Fruit fly (Drosophila melanogaster) whole organism, embryonic: ENCODE data around the gene PH4alphaSG2.

Experiments used
- ATbp ChIP-seq: fragments of 200-800 bp; sonication (Bioruptor generic); optimal IDR thresholded peaks from 2 replicates; lab custom pipeline; 2017; ENCODE audit warnings: missing biosample characterization, mild to moderate bottlenecking, missing genetic modification characterization, missing genetic modification reagents
- Atf3 ChIP-seq: fragments of 200-800 bp; sonication (Bioruptor generic); optimal IDR thresholded peaks from 3 replicates; lab custom pipeline; 2016; ENCODE audit warnings: missing biosample characterization, missing genetic modification characterization
- Bteb2 ChIP-seq: fragments of 200-800 bp; sonication (Bioruptor generic); optimal IDR thresholded peaks from 2 replicates; lab custom pipeline; 2016; ENCODE audit warnings: missing biosample characterization, missing genetic modification characterization
- CG12769 ChIP-seq: fragments of 200-800 bp; sonication (Bioruptor generic); optimal IDR thresholded peaks from 2 replicates; lab custom pipeline; 2019; ENCODE audit warnings: missing biosample characterization, mild to moderate bottlenecking, missing genetic modification characterization, moderate library complexity
- CG13296 ChIP-seq: fragments of 200-800 bp; sonication (Bioruptor generic); optimal IDR thresholded peaks from 3 replicates; lab custom pipeline; 2018; ENCODE audit warnings: missing biosample characterization, mild to moderate bottlenecking, missing genetic modification characterization
- CG15011 ChIP-seq: fragments of 200-800 bp; sonication (Bioruptor generic); optimal IDR thresholded peaks from 3 replicates; lab custom pipeline; 2018; ENCODE audit warnings: missing biosample characterization, mild to moderate bottlenecking, missing genetic modification characterization
- CG17912 ChIP-seq: fragments of 200-800 bp; sonication (Bioruptor generic); optimal IDR thresholded peaks from 2 replicates; lab custom pipeline; 2018; ENCODE audit warnings: missing biosample characterization, mild to moderate bottlenecking, missing genetic modification characterization
- CG1832 ChIP-seq: fragments of 200-800 bp; sonication (Bioruptor generic); optimal IDR thresholded peaks from 2 replicates; lab custom pipeline; 2017; ENCODE audit warnings: missing biosample characterization, mild to moderate bottlenecking, missing genetic modification characterization, inconsistent platforms
- CG2199 ChIP-seq: fragments of 200-800 bp; sonication (Bioruptor generic); IDR thresholded peaks from 3 replicates; pipeline ENCODE4 v1.3.6; 2022; ENCODE audit warnings: missing biosample characterization, missing genetic modification characterization
- CG42726 ChIP-seq: fragments of 200-800 bp; sonication (Bioruptor generic); IDR thresholded peaks from 2 replicates; pipeline ENCODE4 v1.3.6; 2022; ENCODE audit warnings: missing biosample characterization, missing genetic modification characterization; ENCODE audit not compliant: partially characterized antibody
- CG4404 ChIP-seq: fragments of 200-800 bp; sonication (Bioruptor generic); IDR thresholded peaks from 2 replicates; pipeline ENCODE4 v1.3.6; 2022; ENCODE audit warnings: missing biosample characterization, missing genetic modification characterization
- CG5180 ChIP-seq: fragments of 200-800 bp; sonication (Bioruptor generic); optimal IDR thresholded peaks from 3 replicates; lab custom pipeline; 2017; ENCODE audit warnings: missing biosample characterization, missing genetic modification characterization, mild to moderate bottlenecking, moderate library complexity, missing genetic modification reagents
- CG7271 ChIP-seq: fragments of 200-800 bp; sonication (Bioruptor generic); optimal IDR thresholded peaks from 2 replicates; lab custom pipeline; 2018; ENCODE audit warnings: missing biosample characterization, mild to moderate bottlenecking, missing genetic modification characterization, moderate library complexity
- CG7987 ChIP-seq: fragments of 200-800 bp; sonication (Bioruptor generic); optimal IDR thresholded peaks from 2 replicates; lab custom pipeline; 2018; ENCODE audit warnings: missing biosample characterization, mild to moderate bottlenecking, missing genetic modification characterization, moderate library complexity
- CG8281 ChIP-seq: fragments of 200-800 bp; sonication (Bioruptor generic); optimal IDR thresholded peaks from 2 replicates; lab custom pipeline; 2018; ENCODE audit warnings: missing biosample characterization, mild to moderate bottlenecking, missing genetic modification characterization, moderate library complexity
- CG8944 ChIP-seq: fragments of 200-800 bp; sonication (Bioruptor generic); optimal IDR thresholded peaks from 3 replicates; lab custom pipeline; 2016; ENCODE audit warnings: missing biosample characterization, missing genetic modification characterization
- CG9932 ChIP-seq: fragments of 200-800 bp; sonication (Bioruptor generic); IDR thresholded peaks from 2 replicates; pipeline ENCODE4 v1.3.6; 2022; ENCODE audit warnings: missing biosample characterization, missing genetic modification characterization
- Doc3 ChIP-seq: fragments of 200-800 bp; sonication (Bioruptor generic); IDR thresholded peaks from 3 replicates; pipeline ENCODE4 v1.3.6; 2022; ENCODE audit warnings: missing biosample characterization, missing genetic modification characterization; ENCODE audit not compliant: partially characterized antibody
- Dref ChIP-seq: fragments of 200-800 bp; sonication (Bioruptor generic); IDR thresholded peaks from 2 replicates; pipeline ENCODE4 v1.3.6; 2022; ENCODE audit warnings: missing biosample characterization, missing genetic modification characterization
- Ets97D ChIP-seq: fragments of 200-800 bp; sonication (Bioruptor generic); optimal IDR thresholded peaks from 3 replicates; lab custom pipeline; 2016; ENCODE audit warnings: missing biosample characterization, missing genetic modification characterization
- Fer1 ChIP-seq: fragments of 200-800 bp; sonication (Bioruptor generic); optimal IDR thresholded peaks from 2 replicates; lab custom pipeline; 2017; ENCODE audit warnings: missing biosample characterization, mild to moderate bottlenecking, missing genetic modification characterization
- MESR4 ChIP-seq: fragments of 200-800 bp; sonication (Bioruptor generic); optimal IDR thresholded peaks from 2 replicates; lab custom pipeline; 2018; ENCODE audit warnings: missing biosample characterization, mild to moderate bottlenecking, missing genetic modification characterization, moderate library complexity
- Mad ChIP-seq: fragments of 200-800 bp; sonication (Bioruptor generic); optimal IDR thresholded peaks from 2 replicates; lab custom pipeline; 2016; ENCODE audit warnings: missing biosample characterization, missing genetic modification characterization
- Nf-YC ChIP-seq: fragments of 200-800 bp; optimal IDR thresholded peaks from 3 replicates; lab custom pipeline; 2019; ENCODE audit warnings: missing biosample characterization, mild to moderate bottlenecking, missing genetic modification characterization, moderate library complexity
- Sox102F ChIP-seq: fragments of 200-800 bp; sonication (Bioruptor generic); optimal IDR thresholded peaks from 2 replicates; lab custom pipeline; 2018; ENCODE audit warnings: missing biosample characterization, mild to moderate bottlenecking, missing genetic modification characterization, moderate library complexity
- Stat92E ChIP-seq, 3 experiments: fragments of >200 bp in 2 of 3; fragments of 200-800 bp in 1 of 3; sonication (Bioruptor generic) in 1 of 3; optimal IDR thresholded peaks; 2 replicates each; lab custom pipeline; 2017 to 2019; ENCODE audit warnings: missing biosample characterization in 3 of 3, missing genetic modification characterization in 3 of 3, mild to moderate bottlenecking in 1 of 3, moderate library complexity in 1 of 3
- bcd ChIP-seq: fragments of 200-800 bp; sonication (Bioruptor generic); optimal IDR thresholded peaks from 2 replicates; lab custom pipeline; 2017; ENCODE audit warnings: missing biosample characterization, mild to moderate bottlenecking, missing genetic modification characterization
- bsh ChIP-seq, 2 experiments: fragments of 200-800 bp; sonication (Bioruptor generic); optimal IDR thresholded peaks; 2 replicates each; lab custom pipeline; 2017 to 2018; ENCODE audit warnings: mild to moderate bottlenecking in 2 of 2, missing biosample characterization in 2 of 2, missing genetic modification characterization in 2 of 2, moderate library complexity in 1 of 2
- cato ChIP-seq: fragments of 200-800 bp; sonication (Bioruptor generic); optimal IDR thresholded peaks from 2 replicates; lab custom pipeline; 2016; ENCODE audit warnings: missing biosample characterization, missing genetic modification characterization, borderline replicate concordance
- caup ChIP-seq: fragments of 200-800 bp; sonication (Bioruptor generic); optimal IDR thresholded peaks from 3 replicates; lab custom pipeline; 2017; ENCODE audit warnings: missing biosample characterization, mild to moderate bottlenecking, missing genetic modification characterization, moderate library complexity; ENCODE audit not compliant: severe bottlenecking
- da ChIP-seq: fragments of 200-800 bp; sonication (Bioruptor generic); optimal IDR thresholded peaks from 2 replicates; lab custom pipeline; 2016; ENCODE audit warnings: missing biosample characterization, missing genetic modification characterization
- dan ChIP-seq: fragments of 200-800 bp; sonication (Bioruptor generic); IDR thresholded peaks from 2 replicates; pipeline ENCODE4 v1.3.6; 2022; ENCODE audit warnings: missing biosample characterization, missing genetic modification characterization
- danr ChIP-seq: fragments of 200-800 bp; sonication (Bioruptor generic); IDR thresholded peaks from 2 replicates; pipeline ENCODE4 v1.3.6; 2022; ENCODE audit warnings: missing biosample characterization, missing genetic modification characterization
- emc ChIP-seq: fragments of 200-800 bp; sonication (Bioruptor generic); optimal IDR thresholded peaks from 2 replicates; lab custom pipeline; 2016; ENCODE audit warnings: missing biosample characterization, missing genetic modification characterization
- en ChIP-seq: fragments of 200-800 bp; sonication (Bioruptor generic); optimal IDR thresholded peaks from 2 replicates; lab custom pipeline; 2016; ENCODE audit warnings: missing biosample characterization, missing genetic modification characterization
- fd3F ChIP-seq: fragments of 200-800 bp; sonication (Bioruptor generic); optimal IDR thresholded peaks from 2 replicates; lab custom pipeline; 2018; ENCODE audit warnings: missing biosample characterization, mild to moderate bottlenecking, missing genetic modification characterization, moderate library complexity
- fd96Cb ChIP-seq: fragments of 200-800 bp; sonication (Bioruptor generic); optimal IDR thresholded peaks from 2 replicates; lab custom pipeline; 2018; ENCODE audit warnings: missing biosample characterization, mild to moderate bottlenecking, missing genetic modification characterization, moderate library complexity
- gce ChIP-seq: fragments of 200-800 bp; sonication (Bioruptor generic); IDR thresholded peaks from 3 replicates; pipeline ENCODE4 v1.3.6; 2022; ENCODE audit warnings: missing biosample characterization, missing genetic modification characterization
- ham ChIP-seq: fragments of 200-800 bp; sonication (Bioruptor generic); IDR thresholded peaks from 2 replicates; pipeline ENCODE4 v1.3.6; 2022; ENCODE audit warnings: missing biosample characterization, missing genetic modification characterization
- hbn ChIP-seq: fragments of 200-800 bp; sonication (Bioruptor generic); IDR thresholded peaks from 2 replicates; pipeline ENCODE4 v1.3.6; 2022; ENCODE audit warnings: missing biosample characterization, missing genetic modification characterization; ENCODE audit not compliant: partially characterized antibody
- insv ChIP-seq, 2 experiments: fragments of 200-800 bp; sonication (Bioruptor generic); optimal IDR thresholded peaks; 3 replicates each; lab custom pipeline; 2016 to 2018; ENCODE audit warnings: missing biosample characterization in 2 of 2, missing genetic modification characterization in 2 of 2
- jumu ChIP-seq: fragments of 200-800 bp; sonication (Bioruptor generic); optimal IDR thresholded peaks from 3 replicates; lab custom pipeline; 2016; ENCODE audit warnings: missing biosample characterization, missing genetic modification characterization
- mld ChIP-seq: fragments of 200-800 bp; sonication (Bioruptor generic); IDR thresholded peaks from 3 replicates; pipeline ENCODE4 v1.3.6; 2022; ENCODE audit warnings: missing biosample characterization, missing genetic modification characterization; ENCODE audit not compliant: partially characterized antibody
- nerfin-1 ChIP-seq: fragments of 200-800 bp; sonication (Bioruptor generic); optimal IDR thresholded peaks from 3 replicates; lab custom pipeline; 2019; ENCODE audit warnings: missing biosample characterization, mild to moderate bottlenecking, missing genetic modification characterization, moderate library complexity
- psq ChIP-seq: fragments of 200-800 bp; sonication (Bioruptor generic); optimal IDR thresholded peaks from 2 replicates; lab custom pipeline; 2017; ENCODE audit warnings: missing biosample characterization, missing genetic modification characterization
- sima ChIP-seq: fragments of 200-800 bp; sonication (Bioruptor generic); optimal IDR thresholded peaks from 2 replicates; lab custom pipeline; 2016; ENCODE audit warnings: missing biosample characterization, missing genetic modification characterization
- slp2 ChIP-seq: fragments of 200-800 bp; sonication (Bioruptor generic); optimal IDR thresholded peaks from 2 replicates; lab custom pipeline; 2016; ENCODE audit warnings: missing biosample characterization, missing genetic modification characterization
- sna ChIP-seq: fragments of 200-800 bp; sonication (Bioruptor generic); IDR thresholded peaks from 2 replicates; pipeline ENCODE4 v1.3.6; 2022; ENCODE audit warnings: missing biosample characterization, missing genetic modification characterization; ENCODE audit not compliant: partially characterized antibody
- so ChIP-seq: fragments of 200-800 bp; sonication (Bioruptor generic); IDR thresholded peaks from 3 replicates; pipeline ENCODE4 v1.3.6; 2022; ENCODE audit warnings: missing biosample characterization, missing genetic modification characterization
- tin ChIP-seq: fragments of 200-800 bp; sonication (Bioruptor generic); optimal IDR thresholded peaks from 3 replicates; lab custom pipeline; 2016; ENCODE audit warnings: missing biosample characterization, missing genetic modification characterization

The PH4alphaSG2 gene

dm6 chr3R:30501174-30501573, 11.3 kb downstream of the PH4alphaSG2 start (continued):
- TF ChIP-seq Bteb2 (GFP tag; lab: Kevin White, UChicago), result peak; percentile 10
- TF ChIP-seq cato, result no peak
- TF ChIP-seq Mad (GFP tag; lab: Kevin White, UChicago), result no peak
- no peak for TF ChIP-seq CG17912 (GFP tag; lab: Kevin White, UChicago)
- peak; percentile 11 for TF ChIP-seq jumu
- TF ChIP-seq emc (GFP tag; lab: Kevin White, UChicago), result no peak
- TF ChIP-seq CG7987 (GFP tag; lab: Kevin White, UChicago), result no peak
- no peak for TF ChIP-seq so (GFP tag; lab: Robert Waterston, UW)
- no peak for TF ChIP-seq psq (GFP tag; lab: Kevin White, UChicago)
- TF ChIP-seq danr (GFP tag; lab: Robert Waterston, UW), result no peak
- TF ChIP-seq Stat92E (GFP tag; optimal IDR thresholded peaks at IDR 0.05; lab: Kevin White, UChicago), result no peak
- TF ChIP-seq CG7271 (tag; lab: Kevin White, UChicago), result peak; percentile 31
- TF ChIP-seq CG15011 (GFP tag; lab: Kevin White, UChicago), result no peak
- no peak for TF ChIP-seq sna (GFP tag; lab: Robert Waterston, UW)
- TF ChIP-seq nerfin-1 (tag; lab: Kevin White, UChicago), result no peak
- no peak for TF ChIP-seq ATbp
- TF ChIP-seq Doc3 (GFP tag; lab: Robert Waterston, UW), result no peak
- TF ChIP-seq hbn (GFP tag; lab: Robert Waterston, UW), result no peak
- TF ChIP-seq en (GFP tag; lab: Kevin White, UChicago), result no peak
- no peak for TF ChIP-seq Atf3
- TF ChIP-seq CG42726 (GFP tag; lab: Robert Waterston, UW), result no peak
- peak; percentile 54 for TF ChIP-seq Sox102F
- TF ChIP-seq CG8944 (GFP tag; lab: Kevin White, UChicago), result peak; percentile 17
- no peak for TF ChIP-seq slp2 (GFP tag; lab: Kevin White, UChicago)
- TF ChIP-seq CG12769 (tag; lab: Kevin White, UChicago), result peak; percentile 11
- TF ChIP-seq da (GFP tag; lab: Kevin White, UChicago), result no peak
- TF ChIP-seq CG5180 (GFP tag; lab: Kevin White, UChicago), result no peak
- TF ChIP-seq mld (GFP tag; lab: Robert Waterston, UW), result no peak
- TF ChIP-seq gce (GFP tag; lab: Robert Waterston, UW), result 0 out of 3 replicates have a peak, but pooled peaks have one; percentile 6
- TF ChIP-seq insv (GFP tag; optimal IDR thresholded peaks at IDR 0.05; lab: Kevin White, UChicago), result no peak
- peak; percentile 53; the same call in 1 of the 2 replicates for TF ChIP-seq CG4404
- TF ChIP-seq bsh (GFP tag; optimal IDR thresholded peaks at IDR 0.05; lab: Kevin White, UChicago), result peak in 1 of 2 experiments; percentile 49
- no peak for TF ChIP-seq Ets97D
- TF ChIP-seq Fer1 (GFP tag; lab: Kevin White, UChicago), result no peak
- TF ChIP-seq sima (GFP tag; lab: Kevin White, UChicago), result no peak
- peak; percentile 14 for TF ChIP-seq bcd (GFP tag; lab: Kevin White, UChicago)
- no peak for TF ChIP-seq CG8281 (tag; lab: Kevin White, UChicago)
- TF ChIP-seq MESR4 (GFP tag; lab: Kevin White, UChicago), result no peak
- TF ChIP-seq caup, result no peak
- no peak for TF ChIP-seq CG2199 (GFP tag; lab: Robert Waterston, UW)
- TF ChIP-seq CG13296 (GFP tag; lab: Kevin White, UChicago), result no peak
- no peak for TF ChIP-seq CG9932
- peak; percentile 26 for TF ChIP-seq fd96Cb (tag; lab: Kevin White, UChicago)
- no peak for TF ChIP-seq ham (GFP tag; lab: Robert Waterston, UW)
- no peak for TF ChIP-seq Dref (GFP tag; lab: Robert Waterston, UW)
- TF ChIP-seq CG1832 (GFP tag; lab: Kevin White, UChicago), result no peak
- TF ChIP-seq dan, result no peak
- no peak for TF ChIP-seq Nf-YC (tag; lab: Kevin White, UChicago)
- no peak for TF ChIP-seq fd3F (GFP tag; lab: Kevin White, UChicago)
- no peak for TF ChIP-seq tin (GFP tag; lab: Kevin White, UChicago)
